Worm (Caenorhabditis elegans) whole organism, dauer: Measurements from ENCODE around the gene F23A7.1.
"Not testable (repeated sequence)": the region's sequence is repeated elsewhere in the genome, so short reads cannot be mapped to it uniquely, and the experiment has no call there.

ENCODE experiments used
- unc-62 ChIP-seq: sonication (generic microtip); optimal IDR thresholded peaks from 2 replicates; lab custom pipeline; 2017; ENCODE audit warnings: missing biosample characterization, missing genetic modification reagents, missing genetic modification characterization

F23A7.1 gene

ce11 chrX:16218306-16218705, 1.1 kb downstream of the F23A7.1 start:
- no peak for TF ChIP-seq unc-62 (GFP tag; lab: Kevin White, UChicago)

ce11 chrX:16219710-16220109, 2.5 kb downstream of the F23A7.1 start, which contains the start of gene F23A7.3:
Gene F23A7.3 (plus strand): TSS chrX:16220010.
- not testable (repeated sequence) for TF ChIP-seq unc-62 (GFP tag; lab: Kevin White, UChicago)

- no peak for TF ChIP-seq unc-62 (GFP tag; lab: Kevin White, UChicago)
These were observed 11.4 kb downstream of the F23A7.1 start, which contains the start of gene F23A7.5 for ce11 chrX:16228622-16229021. Gene F23A7.5 (plus strand): TSS chrX:16228922.

- no peak for TF ChIP-seq unc-62 (GFP tag; lab: Kevin White, UChicago)
These were observed 23.4 kb downstream of the F23A7.1 start for ce11 chrX:16240626-16241025.

- TF ChIP-seq unc-62 (GFP tag; lab: Kevin White, UChicago), result no peak
These were observed 25.9 kb downstream of the F23A7.1 start for ce11 chrX:16243129-16243528.

- no peak for TF ChIP-seq unc-62 (GFP tag; lab: Kevin White, UChicago)
These were observed 27.6 kb downstream of the F23A7.1 start, which contains the start of gene W10G6.1 for ce11 chrX:16244764-16245244. Gene W10G6.1 (plus strand): TSS chrX:16245194.

- TF ChIP-seq unc-62 (GFP tag; lab: Kevin White, UChicago), result no peak
These were observed 33.5 kb downstream of the F23A7.1 start, which contains the start of gene W10G6.6 for ce11 chrX:16250679-16251078. Gene W10G6.6 (minus strand): TSS chrX:16250779.

ce11 chrX:16258503-16258902, 41.3 kb downstream of the F23A7.1 start:
- TF ChIP-seq unc-62 (GFP tag; lab: Kevin White, UChicago), result no peak

ce11 chrX:16260077-16260476, 42.9 kb downstream of the F23A7.1 start:
- no peak for TF ChIP-seq unc-62 (GFP tag; lab: Kevin White, UChicago)

ce11 chrX:16261993-16262392, 44.8 kb downstream of the F23A7.1 start, which contains the start of gene sgk-1:
Gene sgk-1 (minus strand): TSS chrX:16262122.
- TF ChIP-seq unc-62 (GFP tag; lab: Kevin White, UChicago), result no peak

- no peak for TF ChIP-seq unc-62 (GFP tag; lab: Kevin White, UChicago)
These were observed 46.1 kb downstream of the F23A7.1 start for ce11 chrX:16263287-16263686.

ce11 chrX:16265636-16266384, 48.6 kb downstream of the F23A7.1 start, which contains the start of gene mua-6:
Gene mua-6 (minus strand): TSS chrX:16265686.
- no peak for TF ChIP-seq unc-62 (GFP tag; lab: Kevin White, UChicago)
